Worm (Caenorhabditis elegans) whole organism, L4/young adult: ENCODE measurements around the gene ntp-1.

Experiments used
- dao-5 ChIP-seq: sonication (generic microtip); optimal IDR thresholded peaks from 2 replicates; lab custom pipeline; 2016; ENCODE audit warnings: missing genotype, missing genetic modification characterization, moderate library complexity, missing compliant biosample characterization
- him-1 ChIP-seq: sonication (generic microtip); optimal IDR thresholded peaks from 2 replicates; lab custom pipeline; 2016; ENCODE audit warnings: missing genotype, missing genetic modification reagents, missing genetic modification characterization, missing compliant biosample characterization

DNA sequence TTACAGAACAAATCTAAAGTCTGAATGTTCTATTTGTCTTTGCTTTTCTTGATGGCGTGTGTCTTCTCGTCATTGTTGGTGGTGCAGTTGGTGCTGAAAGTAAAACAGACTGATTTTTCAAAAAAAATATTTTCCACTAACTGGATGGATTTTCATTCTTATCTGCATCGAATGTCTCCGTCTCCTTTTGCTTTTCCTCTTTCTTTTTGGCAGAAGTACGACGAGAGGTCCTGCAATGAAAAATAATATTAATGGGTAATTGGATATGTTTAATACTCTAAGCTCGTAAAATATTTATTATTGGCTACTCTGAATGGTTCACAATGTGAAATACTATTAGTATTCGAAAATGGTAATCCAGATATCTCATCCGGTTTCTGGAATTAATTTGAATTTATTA is 34.5 kb downstream of the ntp-1 start, which contains the start of gene del-7:
- TF ChIP-seq dao-5 (tag; lab: Kevin White, UChicago) (no peak), him-1 (tag; lab: Kevin White, UChicago) (no peak)
